Fruit fly (Drosophila melanogaster) S2 (cell line): ENCODE results near the gene CG15728.

Experiments used
- CG8478 ChIP-seq: fragments of >200 bp; optimal IDR thresholded peaks from 2 replicates; lab custom pipeline; 2018
- CTCF ChIP-seq, 2 experiments: fragments of >200 bp; optimal IDR thresholded peaks; 2 replicates each; lab custom pipeline; 2018

- TF ChIP-seq CTCF (optimal IDR thresholded peaks at IDR 0.05; lab: Kevin White, UChicago), result no peak
- TF ChIP-seq CG8478 (lab: Kevin White, UChicago), result no peak
Observed at dm6 chrX:12596353-12597107, 27.6 kb upstream of the CG15728 start.
